Worm (Caenorhabditis elegans) whole organism, young adult: ENCODE results near the gene bgal-1.

Experiments
- F10E7.11 ChIP-seq: sonication (generic microtip); optimal IDR thresholded peaks from 2 replicates; lab custom pipeline; 2017; ENCODE audit warnings: mild to moderate bottlenecking, missing genetic modification characterization, moderate library complexity, missing compliant biosample characterization
- K12H6.12 ChIP-seq: fragments of 200-800 bp; sonication (Bioruptor generic); optimal IDR thresholded peaks from 2 replicates; lab custom pipeline; 2018; ENCODE audit warnings: mild to moderate bottlenecking, missing genetic modification characterization, missing compliant biosample characterization
- Y56A3A.18 ChIP-seq: fragments of 200-800 bp; sonication (Bioruptor generic); IDR thresholded peaks from 2 replicates; pipeline ENCODE4 v1.3.6; 2022; ENCODE audit warnings: missing genetic modification reagents, missing genetic modification characterization, missing compliant biosample characterization
- Y95B8A.8 ChIP-seq: fragments of 200-800 bp; sonication (Bioruptor generic); IDR thresholded peaks from 2 replicates; pipeline ENCODE4 v1.3.6; 2022; ENCODE audit warnings: missing genetic modification reagents, missing genetic modification characterization, missing compliant biosample characterization
- aptf-3 ChIP-seq: fragments of 200-800 bp; sonication (Bioruptor generic); IDR thresholded peaks from 2 replicates; pipeline ENCODE4 v1.3.6; 2022; ENCODE audit warnings: missing genetic modification characterization, missing compliant biosample characterization
- attf-5 ChIP-seq: fragments of 200-800 bp; sonication (Bioruptor generic); optimal IDR thresholded peaks from 2 replicates; lab custom pipeline; 2018; ENCODE audit warnings: mild to moderate bottlenecking, missing genetic modification characterization, missing compliant biosample characterization
- cebp-1 ChIP-seq, 2 experiments: fragments of 200-800 bp in 1 of 2; sonication (Bioruptor generic) in 1 of 2; sonication (generic microtip) in 1 of 2; IDR thresholded peaks in 1 of 2; optimal IDR thresholded peaks in 1 of 2; 2 replicates each; pipeline versions ENCODE4 v1.3.6 to Lab custom; 2017 to 2022; ENCODE audit warnings: missing compliant biosample characterization in 2 of 2, missing genetic modification characterization in 2 of 2, mild to moderate bottlenecking in 1 of 2, missing genetic modification reagents in 1 of 2, moderate library complexity in 1 of 2
- ceh-27 ChIP-seq: fragments of 200-800 bp; sonication (Bioruptor generic); optimal IDR thresholded peaks from 2 replicates; lab custom pipeline; 2018; ENCODE audit warnings: mild to moderate bottlenecking, missing genetic modification characterization, moderate library complexity, missing compliant biosample characterization
- die-1 ChIP-seq: sonication (generic microtip); optimal IDR thresholded peaks from 2 replicates; lab custom pipeline; 2016; ENCODE audit warnings: missing genotype, mild to moderate bottlenecking, missing genetic modification characterization, missing compliant biosample characterization
- dox-1 ChIP-seq: fragments of 200-800 bp; sonication (Bioruptor generic); IDR thresholded peaks from 2 replicates; pipeline ENCODE4 v1.3.6; 2022; ENCODE audit warnings: missing genetic modification reagents, missing genetic modification characterization, missing compliant biosample characterization
- hlh-12 ChIP-seq: sonication (generic microtip); optimal IDR thresholded peaks from 2 replicates; lab custom pipeline; 2016; ENCODE audit warnings: missing genetic modification characterization, missing compliant biosample characterization
- hmg-20 ChIP-seq: fragments of 200-800 bp; sonication (Bioruptor generic); IDR thresholded peaks from 2 replicates; pipeline ENCODE4 v1.3.6; 2022; ENCODE audit warnings: missing genetic modification reagents, missing genetic modification characterization, missing compliant biosample characterization
- mes-4 ChIP-seq: sonication (generic microtip); optimal IDR thresholded peaks from 2 replicates; lab custom pipeline; 2016; ENCODE audit warnings: missing genotype, missing genetic modification characterization, missing compliant biosample characterization
- nfya-1 ChIP-seq: sonication (generic microtip); optimal IDR thresholded peaks from 2 replicates; lab custom pipeline; 2017; ENCODE audit warnings: antibody characterized with exemption, missing compliant biosample characterization, missing genetic modification characterization, borderline replicate concordance; ENCODE audit not compliant: insufficient read depth
- nhr-120 ChIP-seq: fragments of 200-800 bp; sonication (Bioruptor generic); IDR thresholded peaks from 2 replicates; pipeline ENCODE4 v1.3.6; 2022; ENCODE audit warnings: missing genetic modification characterization, missing compliant biosample characterization
- pha-4 ChIP-seq: fragments of 150-350 bp; sonication (generic microtip); optimal IDR thresholded peaks from 2 replicates; lab custom pipeline; 2014; ENCODE audit warnings: missing biosample characterization, missing genetic modification reagents, missing genetic modification characterization
- snpc-3.4 ChIP-seq: sonication (generic microtip); optimal IDR thresholded peaks from 2 replicates; lab custom pipeline; 2017; ENCODE audit warnings: missing genetic modification characterization, mild to moderate bottlenecking, missing compliant biosample characterization, antibody characterized with exemption, moderate library complexity, missing genotype, missing genetic modification reagents
- zfh-2 ChIP-seq: fragments of 200-800 bp; sonication (Bioruptor generic); conservative IDR thresholded peaks from 2 replicates; pipeline ENCODE4 v1.3.6; 2022; ENCODE audit warnings: missing genetic modification reagents, missing genetic modification characterization, missing compliant biosample characterization
- ztf-6 ChIP-seq: fragments of 200-800 bp; sonication (Bioruptor generic); IDR thresholded peaks from 2 replicates; pipeline ENCODE4 v1.3.6; 2022; ENCODE audit warnings: missing genetic modification reagents, missing genetic modification characterization, missing compliant biosample characterization

Gene bgal-1

DNA sequence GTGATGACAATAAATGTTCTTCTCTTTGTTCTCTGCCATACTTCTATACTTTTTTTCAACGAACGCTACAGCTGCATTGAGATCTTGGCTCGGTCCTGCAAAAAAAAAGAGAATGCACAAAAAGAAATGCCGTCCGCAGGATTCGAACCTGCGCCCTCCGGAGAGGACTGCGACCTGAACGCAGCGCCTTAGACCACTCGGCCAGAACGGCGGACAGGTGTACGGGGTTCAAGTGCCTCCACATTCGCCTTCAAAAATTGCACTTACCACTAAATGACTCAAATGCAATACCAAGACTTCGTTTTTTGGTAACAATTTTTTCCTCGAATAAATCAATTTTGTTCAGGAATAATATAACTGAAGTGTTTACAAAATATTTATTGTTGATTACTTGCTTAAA lies 51.2 kb downstream of the bgal-1 start (continued):
- peak; percentile 50; the same call in 1 of the 2 replicates for TF ChIP-seq dox-1 (GFP tag; lab: Robert Waterston, UW)
- no peak for TF ChIP-seq ceh-27 (GFP tag; lab: Kevin White, UChicago)
- no peak for TF ChIP-seq mes-4 (tag; lab: Kevin White, UChicago)
- peak; percentile 79 for TF ChIP-seq zfh-2
- TF ChIP-seq ztf-6 (GFP tag; lab: Robert Waterston, UW), result no peak
- TF ChIP-seq pha-4 (tag; lab: Kevin White, UChicago), result no peak
- TF ChIP-seq Y56A3A.18 (GFP tag; lab: Robert Waterston, UW), result peak; percentile 66; the same call in 1 of the 2 replicates
- no peak for TF ChIP-seq nfya-1 (tag; lab: Kevin White, UChicago)
- TF ChIP-seq snpc-3.4, result peak; percentile 20
- peak; percentile 18 for TF ChIP-seq attf-5 (GFP tag; lab: Kevin White, UChicago)
- no peak for TF ChIP-seq Y95B8A.8 (GFP tag; lab: Robert Waterston, UW)
- TF ChIP-seq hmg-20, result peak; percentile 57
- TF ChIP-seq F10E7.11 (tag; lab: Kevin White, UChicago), result no peak
- TF ChIP-seq K12H6.12 (tag; lab: Kevin White, UChicago), result no peak
- no peak for TF ChIP-seq aptf-3 (GFP tag; lab: Robert Waterston, UW)
- TF ChIP-seq hlh-12, result no peak
- TF ChIP-seq die-1, result peak; percentile 7
- no peak for TF ChIP-seq nhr-120 (GFP tag; lab: Robert Waterston, UW)
- no peak for TF ChIP-seq cebp-1 (GFP tag; IDR thresholded peaks at IDR 0.05; lab: Robert Waterston, UW)
- TF ChIP-seq cebp-1 (tag; optimal IDR thresholded peaks at IDR 0.05; lab: Kevin White, UChicago), result peak; percentile 24
- TF ChIP-seq, all 124 proteins: peak for 29
